Fruit fly (Drosophila melanogaster): ENCODE data around the gene htk.

DNA sequence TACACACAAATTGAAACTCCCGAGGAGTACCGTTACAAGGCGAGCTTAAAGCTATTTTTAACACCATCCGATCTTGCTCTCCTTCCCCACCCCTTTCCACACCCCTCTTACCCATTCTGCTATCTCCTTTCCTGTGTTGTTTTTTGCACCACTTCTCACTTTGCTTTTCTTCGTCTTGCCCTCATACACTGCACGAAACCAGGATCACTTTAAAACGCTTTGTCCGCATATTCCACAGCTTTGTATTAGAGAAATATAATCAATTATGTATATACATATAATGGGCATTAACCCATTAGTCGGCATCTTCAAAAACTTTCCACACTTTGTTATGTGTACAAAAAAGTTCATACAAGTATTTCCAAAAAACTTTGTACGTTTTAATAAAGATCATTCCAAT, 8.0 kb upstream of the htk start:
- TF ChIP-seq insv (optimal IDR thresholded peaks at IDR 0.05): no peak
- TF ChIP-seq Sin3A (optimal IDR thresholded peaks at IDR 0.05): no peak
